Fruit fly (Drosophila melanogaster): ENCODE results near the gene CG6833.
A peak's percentile ranks its signal among the peaks of the same experiment; 100 is the strongest.

- TF ChIP-seq OdsH (GFP tag; optimal IDR thresholded peaks at IDR 0.05) (no peak), brk (GFP tag; optimal IDR thresholded peaks at IDR 0.05) (peak; percentile 7), Vsx2 (GFP tag; optimal IDR thresholded peaks at IDR 0.05; ENCODE audit: partially characterized antibody) (no peak), lola (GFP tag; optimal IDR thresholded peaks at IDR 0.05) (no peak), jim (GFP tag; optimal IDR thresholded peaks at IDR 0.05) (no peak)
These were observed 47.0 kb upstream of the CG6833 start for dm6 chr3L:14004041-14004407.

All from whole organism, wandering third instar larva.